Worm (Caenorhabditis elegans) whole organism, L4/young adult: Measurements from ENCODE around the gene W06H8.2.

ENCODE experiments used
- dao-5 ChIP-seq: sonication (generic microtip); optimal IDR thresholded peaks from 2 replicates; lab custom pipeline; 2016; ENCODE audit warnings: missing genotype, missing genetic modification characterization, moderate library complexity, missing compliant biosample characterization
- him-1 ChIP-seq: sonication (generic microtip); optimal IDR thresholded peaks from 2 replicates; lab custom pipeline; 2016; ENCODE audit warnings: missing genotype, missing genetic modification reagents, missing genetic modification characterization, missing compliant biosample characterization

- TF ChIP-seq him-1 (no peak), dao-5 (tag; lab: Kevin White, UChicago) (no peak)
Measured at ce11 chrV:6226530-6227125, 20.1 kb downstream of the W06H8.2 start, which contains the start of gene W06H8.6.
